Worm (Caenorhabditis elegans) whole organism, L4 larva: ENCODE data around the gene C13A10.1.

Experiments used
- F10B5.3 ChIP-seq: sonication (generic microtip); optimal IDR thresholded peaks from 2 replicates; lab custom pipeline; 2016; ENCODE audit warnings: mild to moderate bottlenecking, missing genetic modification characterization, missing compliant biosample characterization
- F26F4.8 ChIP-seq: fragments of 200-800 bp; sonication (Bioruptor generic); conservative IDR thresholded peaks from 2 replicates; pipeline ENCODE4 v1.3.6; 2022; ENCODE audit warnings: missing genetic modification characterization, missing compliant biosample characterization
- F37D6.2 ChIP-seq: sonication (generic microtip); optimal IDR thresholded peaks from 2 replicates; lab custom pipeline; 2016; ENCODE audit warnings: mild to moderate bottlenecking, missing genetic modification characterization, missing compliant biosample characterization
- F44E2.7 ChIP-seq: fragments of 200-800 bp; sonication (Bioruptor generic); IDR thresholded peaks from 2 replicates; pipeline ENCODE4 v2.1.2; 2022; ENCODE audit warnings: missing genetic modification characterization, missing compliant biosample characterization
- Y105C5A.15 ChIP-seq: fragments of 200-800 bp; sonication (Bioruptor generic); IDR thresholded peaks from 2 replicates; pipeline ENCODE4 v1.3.6; 2022; ENCODE audit warnings: missing genetic modification characterization, missing compliant biosample characterization
- ZK337.2 ChIP-seq: fragments of 200-800 bp; sonication (Bioruptor generic); IDR thresholded peaks from 2 replicates; pipeline ENCODE4 v1.3.6; 2022; ENCODE audit warnings: missing genetic modification reagents, missing genetic modification characterization, missing compliant biosample characterization
- arid-1 ChIP-seq: fragments of 200-800 bp; sonication (Bioruptor generic); conservative IDR thresholded peaks from 2 replicates; pipeline ENCODE4 v1.3.6; 2022; ENCODE audit warnings: missing genetic modification reagents, missing genetic modification characterization, missing compliant biosample characterization
- attf-4 ChIP-seq: sonication (generic microtip); optimal IDR thresholded peaks from 3 replicates; lab custom pipeline; 2017; ENCODE audit warnings: missing biosample characterization, missing genetic modification characterization
- ceh-20 ChIP-seq: fragments of 200-800 bp; sonication (Bioruptor generic); IDR thresholded peaks from 2 replicates; pipeline ENCODE4 v1.3.6; 2022; ENCODE audit warnings: missing genetic modification reagents, missing genetic modification characterization, missing compliant biosample characterization
- ceh-28 ChIP-seq: fragments of 150-350 bp; optimal IDR thresholded peaks from 2 replicates; lab custom pipeline; 2014; ENCODE audit warnings: missing biosample characterization, missing genetic modification reagents, missing genetic modification characterization
- ceh-62 ChIP-seq: sonication (generic microtip); optimal IDR thresholded peaks from 2 replicates; lab custom pipeline; 2017; ENCODE audit warnings: missing biosample characterization, missing genetic modification characterization
- ceh-82 ChIP-seq: sonication (generic microtip); optimal IDR thresholded peaks from 2 replicates; lab custom pipeline; 2017; ENCODE audit warnings: missing biosample characterization, missing genetic modification characterization
- ces-1 ChIP-seq: fragments of 150-350 bp; sonication (generic microtip); optimal IDR thresholded peaks from 4 replicates; lab custom pipeline; 2014; ENCODE audit warnings: missing biosample characterization, missing genetic modification reagents, missing genetic modification characterization
- cey-2 ChIP-seq: sonication (generic microtip); optimal IDR thresholded peaks from 3 replicates; lab custom pipeline; 2017; ENCODE audit warnings: missing genetic modification characterization, mild to moderate bottlenecking, missing compliant biosample characterization, antibody characterized with exemption, borderline replicate concordance; ENCODE audit not compliant: insufficient read depth
- ctbp-1 ChIP-seq: fragments of 200-800 bp; sonication (Bioruptor generic); IDR thresholded peaks from 2 replicates; pipeline ENCODE4 v1.3.6; 2022; ENCODE audit warnings: missing genetic modification reagents, missing genetic modification characterization, missing compliant biosample characterization
- daf-16 ChIP-seq, 3 experiments: sonication (generic microtip); optimal IDR thresholded peaks; 2 replicates each; lab custom pipeline; 2016 to 2017; ENCODE audit warnings: missing genetic modification characterization in 3 of 3, missing genetic modification reagents in 3 of 3, mild to moderate bottlenecking in 2 of 3, missing compliant biosample characterization in 2 of 3, missing biosample characterization in 1 of 3, moderate library complexity in 1 of 3
- daf-8 ChIP-seq: fragments of 200-800 bp; sonication (Bioruptor generic); IDR thresholded peaks from 2 replicates; pipeline ENCODE4 v1.3.6; 2022; ENCODE audit warnings: missing genetic modification characterization, missing compliant biosample characterization
- dmd-8 ChIP-seq: fragments of 200-800 bp; sonication (Bioruptor generic); IDR thresholded peaks from 2 replicates; pipeline ENCODE4 v1.3.6; 2022; ENCODE audit warnings: missing genetic modification characterization, missing compliant biosample characterization
- dpl-1 ChIP-seq: fragments of 150-350 bp; optimal IDR thresholded peaks from 2 replicates; lab custom pipeline; 2014; ENCODE audit warnings: missing biosample characterization, missing genetic modification reagents, missing genetic modification characterization
- dve-1 ChIP-seq: sonication (generic microtip); optimal IDR thresholded peaks from 2 replicates; lab custom pipeline; 2017; ENCODE audit warnings: antibody characterized with exemption, mild to moderate bottlenecking, missing genetic modification characterization, missing compliant biosample characterization; ENCODE audit not compliant: insufficient read depth
- egl-43 ChIP-seq: fragments of 200-800 bp; sonication (Bioruptor generic); IDR thresholded peaks from 2 replicates; pipeline ENCODE4 v1.3.6; 2022; ENCODE audit warnings: missing genetic modification reagents, missing genetic modification characterization, missing compliant biosample characterization
- gei-8 ChIP-seq: fragments of 200-800 bp; sonication (Bioruptor generic); optimal IDR thresholded peaks from 2 replicates; lab custom pipeline; 2018; ENCODE audit warnings: mild to moderate bottlenecking, missing genetic modification characterization, missing compliant biosample characterization
- hlh-11 ChIP-seq: fragments of 200-800 bp; sonication (Bioruptor generic); optimal IDR thresholded peaks from 2 replicates; lab custom pipeline; 2018; ENCODE audit warnings: mild to moderate bottlenecking, missing genetic modification characterization, missing compliant biosample characterization
- lin-1 ChIP-seq: fragments of 200-800 bp; sonication (Bioruptor generic); IDR thresholded peaks from 2 replicates; pipeline ENCODE4 v1.3.6; 2022; ENCODE audit warnings: missing genetic modification reagents, missing genetic modification characterization, missing compliant biosample characterization
- lin-13 ChIP-seq: fragments of 150-350 bp; optimal IDR thresholded peaks from 2 replicates; lab custom pipeline; 2014; ENCODE audit warnings: missing biosample characterization, missing genetic modification reagents, missing genetic modification characterization
- lin-38 ChIP-seq: fragments of 200-800 bp; sonication (Bioruptor generic); IDR thresholded peaks from 2 replicates; pipeline ENCODE4 v1.3.6; 2022; ENCODE audit warnings: missing genetic modification reagents, missing genetic modification characterization, missing compliant biosample characterization
- lin-39 ChIP-seq: fragments of 150-350 bp; optimal IDR thresholded peaks from 2 replicates; lab custom pipeline; 2014; ENCODE audit warnings: missing biosample characterization, missing genetic modification reagents, missing genetic modification characterization
- mdl-1 ChIP-seq, 2 experiments: fragments of 150-350 bp in 1 of 2; sonication (generic microtip) in 1 of 2; optimal IDR thresholded peaks; 2 replicates each; lab custom pipeline; 2014 to 2017; ENCODE audit warnings: missing biosample characterization in 2 of 2, missing genetic modification characterization in 2 of 2
- mes-2 ChIP-seq: sonication (generic microtip); optimal IDR thresholded peaks from 2 replicates; lab custom pipeline; 2016; ENCODE audit warnings: missing genotype, mild to moderate bottlenecking, missing genetic modification characterization, missing compliant biosample characterization; ENCODE audit not compliant: poor library complexity, severe bottlenecking
- nhr-10 ChIP-seq: fragments of 150-350 bp; optimal IDR thresholded peaks from 2 replicates; lab custom pipeline; 2014; ENCODE audit warnings: missing biosample characterization, missing genetic modification characterization
- nhr-28 ChIP-seq: fragments of 150-350 bp; optimal IDR thresholded peaks from 2 replicates; lab custom pipeline; 2014; ENCODE audit warnings: missing biosample characterization, missing genetic modification characterization
- nhr-42 ChIP-seq: fragments of 200-800 bp; sonication (Bioruptor generic); IDR thresholded peaks from 2 replicates; pipeline ENCODE4 v1.3.6; 2022; ENCODE audit warnings: missing genetic modification characterization, missing compliant biosample characterization
- nhr-48 ChIP-seq: sonication (generic microtip); optimal IDR thresholded peaks from 2 replicates; lab custom pipeline; 2016; ENCODE audit warnings: mild to moderate bottlenecking, missing genetic modification characterization, missing compliant biosample characterization
- nhr-76 ChIP-seq: fragments of 150-350 bp; optimal IDR thresholded peaks from 2 replicates; lab custom pipeline; 2014; ENCODE audit warnings: missing biosample characterization, missing genetic modification characterization
- nhr-77 ChIP-seq: fragments of 150-350 bp; optimal IDR thresholded peaks from 2 replicates; lab custom pipeline; 2014; ENCODE audit warnings: missing biosample characterization, missing genetic modification characterization
- php-3 ChIP-seq: fragments of 200-800 bp; sonication (Bioruptor generic); IDR thresholded peaks from 2 replicates; pipeline ENCODE4 v1.3.6; 2022; ENCODE audit warnings: missing genetic modification reagents, missing genetic modification characterization, missing compliant biosample characterization
- pqm-1 ChIP-seq: sonication (generic microtip); optimal IDR thresholded peaks from 2 replicates; lab custom pipeline; 2017; ENCODE audit warnings: missing biosample characterization, missing genetic modification characterization
- sdz-12 ChIP-seq: fragments of 200-800 bp; sonication (Bioruptor generic); optimal IDR thresholded peaks from 2 replicates; lab custom pipeline; 2018; ENCODE audit warnings: mild to moderate bottlenecking, missing genetic modification characterization, missing compliant biosample characterization
- set-16 ChIP-seq: fragments of 200-800 bp; sonication (Bioruptor generic); IDR thresholded peaks from 2 replicates; pipeline ENCODE4 v1.3.6; 2022; ENCODE audit warnings: missing genetic modification reagents, missing genetic modification characterization, missing compliant biosample characterization
- skn-1 ChIP-seq: fragments of 150-350 bp; optimal IDR thresholded peaks from 2 replicates; lab custom pipeline; 2014; ENCODE audit warnings: missing biosample characterization, missing genetic modification characterization
- snpc-1.2 ChIP-seq: fragments of 200-800 bp; sonication (Bioruptor generic); IDR thresholded peaks from 2 replicates; pipeline ENCODE4 v1.3.6; 2022; ENCODE audit warnings: missing genetic modification reagents, missing genetic modification characterization, missing compliant biosample characterization
- spr-1 ChIP-seq: sonication (generic microtip); optimal IDR thresholded peaks from 2 replicates; lab custom pipeline; 2016; ENCODE audit warnings: mild to moderate bottlenecking, missing genetic modification characterization, missing compliant biosample characterization
- spr-3 ChIP-seq: fragments of 200-800 bp; sonication (Bioruptor generic); optimal IDR thresholded peaks from 2 replicates; lab custom pipeline; 2018; ENCODE audit warnings: mild to moderate bottlenecking, missing genetic modification characterization, missing compliant biosample characterization
- zip-2 ChIP-seq: fragments of 150-350 bp; optimal IDR thresholded peaks from 2 replicates; lab custom pipeline; 2014; ENCODE audit warnings: missing biosample characterization, missing genetic modification characterization
- ztf-7 ChIP-seq: fragments of 150-350 bp; optimal IDR thresholded peaks from 2 replicates; lab custom pipeline; 2014; ENCODE audit warnings: missing biosample characterization, missing genetic modification characterization

The C13A10.1 gene

ce11 chrII:1372138-1372537 is 16.7 kb upstream of the C13A10.1 start:
- TF ChIP-seq dmd-8 (GFP tag; lab: Robert Waterston, UW) (no peak), daf-16 (GFP tag; optimal IDR thresholded peaks at IDR 0.05; lab: Kevin White, UChicago) (no peak), daf-16 (tag; optimal IDR thresholded peaks at IDR 0.05; lab: Kevin White, UChicago) (no peak), nhr-48 (no peak), nhr-28 (tag; lab: Kevin White, UChicago) (no peak), F44E2.7 (no peak), nhr-42 (no peak), arid-1 (GFP tag; lab: Robert Waterston, UW) (no peak), ceh-82 (tag; lab: Kevin White, UChicago) (no peak), egl-43 (GFP tag; lab: Robert Waterston, UW) (no peak), nhr-10 (tag; lab: Kevin White, UChicago) (no peak), mes-2 (tag; lab: Kevin White, UChicago) (no peak), skn-1 (tag; lab: Kevin White, UChicago) (no peak), spr-3 (GFP tag; lab: Kevin White, UChicago) (no peak), attf-4 (no peak), ZK337.2 (GFP tag; lab: Robert Waterston, UW) (no peak), gei-8 (no peak), ces-1 (GFP tag; lab: Kevin White, UChicago) (no peak), nhr-76 (tag; lab: Kevin White, UChicago) (no peak), F10B5.3 (tag; lab: Kevin White, UChicago) (no peak), hlh-11 (tag; lab: Kevin White, UChicago) (no peak)

ce11 chrII:1371533-1371932 is 16.1 kb upstream of the C13A10.1 start:
- TF ChIP-seq mdl-1 (tag; optimal IDR thresholded peaks at IDR 0.05; lab: Kevin White, UChicago) (no peak), set-16 (GFP tag; lab: Robert Waterston, UW) (peak; percentile 73)

ce11 chrII:1369322-1369721 is 13.9 kb upstream of the C13A10.1 start:
- TF ChIP-seq lin-38 (GFP tag; lab: Robert Waterston, UW) (peak; percentile 88), spr-3 (GFP tag; lab: Kevin White, UChicago) (no peak)
- TF ChIP-seq, all 104 proteins: peak for 1

- TF ChIP-seq ceh-28 (tag; lab: Kevin White, UChicago) (peak; percentile 54), ceh-62 (no peak), lin-13 (GFP tag; lab: Kevin White, UChicago) (no peak), ctbp-1 (GFP tag; lab: Robert Waterston, UW) (no peak), F37D6.2 (tag; lab: Kevin White, UChicago) (no peak), sdz-12 (GFP tag; lab: Kevin White, UChicago) (no peak), lin-1 (GFP tag; lab: Robert Waterston, UW) (no peak)
Observed at ce11 chrII:1368756-1369155, 13.3 kb upstream of the C13A10.1 start.

- TF ChIP-seq F26F4.8, result no peak
- no peak for TF ChIP-seq nhr-10 (tag; lab: Kevin White, UChicago)
- no peak for TF ChIP-seq zip-2 (tag; lab: Kevin White, UChicago)
- no peak for TF ChIP-seq dpl-1 (GFP tag; lab: Kevin White, UChicago)
- TF ChIP-seq dve-1 (tag; lab: Kevin White, UChicago), result no peak
- no peak for TF ChIP-seq spr-3 (GFP tag; lab: Kevin White, UChicago)
- no peak for TF ChIP-seq arid-1 (GFP tag; lab: Robert Waterston, UW)
- no peak for TF ChIP-seq nhr-77 (tag; lab: Kevin White, UChicago)
- no peak for TF ChIP-seq ceh-20
- TF ChIP-seq spr-1 (tag; lab: Kevin White, UChicago), result no peak
- no peak for TF ChIP-seq ztf-7 (tag; lab: Kevin White, UChicago)
- no peak for TF ChIP-seq php-3 (GFP tag; lab: Robert Waterston, UW)
- TF ChIP-seq lin-39 (tag; lab: Kevin White, UChicago), result no peak
- TF ChIP-seq Y105C5A.15, result no peak
- TF ChIP-seq cey-2 (tag; lab: Kevin White, UChicago), result no peak
- TF ChIP-seq snpc-1.2 (GFP tag; lab: Robert Waterston, UW), result no peak
- TF ChIP-seq daf-8, result no peak
- TF ChIP-seq pqm-1, result no peak
- TF ChIP-seq F37D6.2 (tag; lab: Kevin White, UChicago), result no peak
Observed at ce11 chrII:1365985-1366384, 10.5 kb upstream of the C13A10.1 start.
